Worm (Caenorhabditis elegans): ENCODE data around the gene C26B9.1.

ce11 chrX:5321563-5321962 is 22.8 kb upstream of the C26B9.1 start:
- TF ChIP-seq him-1 (tag; optimal IDR thresholded peaks at IDR 0.05) (no peak), dao-5 (tag; optimal IDR thresholded peaks at IDR 0.05) (no peak), W03F9.2 (tag; optimal IDR thresholded peaks at IDR 0.05) (no peak)
